Worm (Caenorhabditis elegans) whole organism, midembryonic: ENCODE measurements around the gene R10E11.9.
A peak's percentile ranks its signal among the peaks of the same experiment; 100 is the strongest.

ENCODE experiments used
- T22C8.4 ChIP-seq: fragments of 200-800 bp; sonication (Bioruptor generic); IDR thresholded peaks from 2 replicates; pipeline ENCODE4 v1.3.6; 2022; ENCODE audit warnings: missing genetic modification characterization, missing compliant biosample characterization
- cog-1 ChIP-seq: sonication (generic microtip); optimal IDR thresholded peaks from 2 replicates; lab custom pipeline; 2016; ENCODE audit warnings: missing genetic modification characterization, missing compliant biosample characterization
- flt-1 ChIP-seq: fragments of 200-800 bp; sonication (Bioruptor generic); IDR thresholded peaks from 2 replicates; pipeline ENCODE4 v1.3.6; 2022; ENCODE audit warnings: missing genetic modification characterization, missing compliant biosample characterization
- klf-2 ChIP-seq: fragments of 200-800 bp; sonication (Bioruptor generic); conservative IDR thresholded peaks from 2 replicates; pipeline ENCODE4 v1.3.6; 2022; ENCODE audit warnings: missing genetic modification reagents, missing genetic modification characterization, missing compliant biosample characterization
- med-1 ChIP-seq: sonication (generic microtip); optimal IDR thresholded peaks from 2 replicates; lab custom pipeline; 2017; ENCODE audit warnings: missing genetic modification characterization, mild to moderate bottlenecking, missing compliant biosample characterization, antibody characterized with exemption, missing genetic modification reagents; ENCODE audit not compliant: insufficient read depth
- ref-1 ChIP-seq: fragments of 200-800 bp; sonication (Bioruptor generic); conservative IDR thresholded peaks from 2 replicates; pipeline ENCODE4 v1.3.6; 2022; ENCODE audit warnings: missing genetic modification reagents, missing genetic modification characterization, missing compliant biosample characterization
- tab-1 ChIP-seq: fragments of 200-800 bp; sonication (Bioruptor generic); IDR thresholded peaks from 2 replicates; pipeline ENCODE4 v1.3.6; 2022; ENCODE audit warnings: missing genetic modification characterization, missing compliant biosample characterization
- ztf-23 ChIP-seq: fragments of 200-800 bp; sonication (Bioruptor generic); IDR thresholded peaks from 2 replicates; pipeline ENCODE4 v1.3.6; 2022; ENCODE audit warnings: missing genetic modification reagents, missing genetic modification characterization, missing compliant biosample characterization
- ztf-29 ChIP-seq: fragments of 200-800 bp; sonication (Bioruptor generic); IDR thresholded peaks from 2 replicates; pipeline ENCODE4 v1.3.6; 2022; ENCODE audit warnings: missing genetic modification reagents, missing genetic modification characterization, missing compliant biosample characterization

Gene R10E11.9

ce11 chrIII:9765465-9765900 lies 28.0 kb downstream of the R10E11.9 start:
- TF ChIP-seq flt-1 (peak; percentile 96), tab-1 (GFP tag; lab: Robert Waterston, UW) (peak; percentile 77), ztf-23 (GFP tag; lab: Robert Waterston, UW) (peak; percentile 83), klf-2 (GFP tag; lab: Robert Waterston, UW) (peak; percentile 56; the same call in 1 of the 2 replicates), ztf-29 (peak; percentile 64), T22C8.4 (peak; percentile 28), med-1 (no peak), ref-1 (peak; percentile 60; the same call in 1 of the 2 replicates), cog-1 (peak; percentile 97)

ce11 chrIII:9764718-9765117 lies 28.7 kb downstream of the R10E11.9 start:
- TF ChIP-seq cog-1 (no peak), tab-1 (GFP tag; lab: Robert Waterston, UW) (0 out of 2 replicates have a peak, but pooled peaks have one; percentile 59)

ce11 chrIII:9762093-9762748 lies 31.2 kb downstream of the R10E11.9 start, which contains the start of gene gcc-2:
Gene gcc-2, minus strand, starts transcription at chrIII:9762143.
- no peak for TF ChIP-seq tab-1 (GFP tag; lab: Robert Waterston, UW)

ce11 chrIII:9760184-9760583 lies 33.3 kb downstream of the R10E11.9 start:
- no peak for TF ChIP-seq med-1
- TF ChIP-seq cog-1: no peak
- TF ChIP-seq ztf-23 (GFP tag; lab: Robert Waterston, UW): no peak
- TF ChIP-seq flt-1: no peak
- TF ChIP-seq tab-1 (GFP tag; lab: Robert Waterston, UW): no peak
- TF ChIP-seq ref-1: no peak
- TF ChIP-seq T22C8.4: no peak
- TF ChIP-seq klf-2 (GFP tag; lab: Robert Waterston, UW): no peak
- no peak for TF ChIP-seq ztf-29

- TF ChIP-seq klf-2 (GFP tag; lab: Robert Waterston, UW) (no peak), flt-1 (no peak), ref-1 (no peak), tab-1 (GFP tag; lab: Robert Waterston, UW) (no peak), ztf-29 (no peak), cog-1 (no peak), T22C8.4 (no peak)
Observed at ce11 chrIII:9758848-9759247, 34.6 kb downstream of the R10E11.9 start, which contains the start of gene rmd-1. Gene rmd-1, plus strand, starts transcription at chrIII:9759094.

ce11 chrIII:9757414-9757813 lies 36.0 kb downstream of the R10E11.9 start, which contains the start of gene vps-53:
Gene vps-53, minus strand, starts transcription at chrIII:9757514.
- no peak for TF ChIP-seq ref-1

- TF ChIP-seq T22C8.4 (no peak), ztf-29 (no peak), klf-2 (GFP tag; lab: Robert Waterston, UW) (no peak), cog-1 (no peak), flt-1 (no peak)
Observed at ce11 chrIII:9752852-9753251, 40.6 kb downstream of the R10E11.9 start, which contains the start of gene ech-6. Gene ech-6, minus strand, starts transcription at chrIII:9752883.

ce11 chrIII:9751074-9751473 lies 42.4 kb downstream of the R10E11.9 start, which contains the start of gene T05G5.5:
Gene T05G5.5, minus strand, starts transcription at chrIII:9751432.
- TF ChIP-seq flt-1: no peak
- no peak for TF ChIP-seq klf-2 (GFP tag; lab: Robert Waterston, UW)
- no peak for TF ChIP-seq cog-1
- no peak for TF ChIP-seq ztf-29
- TF ChIP-seq T22C8.4: no peak
- TF ChIP-seq tab-1 (GFP tag; lab: Robert Waterston, UW): no peak
- no peak for TF ChIP-seq ref-1
- no peak for TF ChIP-seq med-1

ce11 chrIII:9748694-9749093 lies 44.7 kb downstream of the R10E11.9 start, which contains the start of gene T05G5.4:
Gene T05G5.4, plus strand, starts transcription at chrIII:9748934.
- TF ChIP-seq tab-1 (GFP tag; lab: Robert Waterston, UW): no peak
- TF ChIP-seq ref-1: no peak
- TF ChIP-seq med-1: no peak

ce11 chrIII:9747133-9747532 lies 46.3 kb downstream of the R10E11.9 start, which contains the start of the genes iff-1 and cdk-1:
Gene iff-1, minus strand, starts transcription at chrIII:9747193.
Gene cdk-1, plus strand, starts transcription at chrIII:9747472.
- TF ChIP-seq flt-1 (0 out of 2 replicates have a peak, but pooled peaks have one; percentile 25), ztf-23 (GFP tag; lab: Robert Waterston, UW) (no peak)

- no peak for TF ChIP-seq med-1
- no peak for TF ChIP-seq cog-1
- TF ChIP-seq flt-1: no peak
- TF ChIP-seq klf-2 (GFP tag; lab: Robert Waterston, UW): no peak
- no peak for TF ChIP-seq tab-1 (GFP tag; lab: Robert Waterston, UW)
- no peak for TF ChIP-seq ztf-23 (GFP tag; lab: Robert Waterston, UW)
- TF ChIP-seq ref-1: no peak
- no peak for TF ChIP-seq ztf-29
- TF ChIP-seq T22C8.4: no peak
Observed at ce11 chrIII:9746665-9747064, 46.8 kb downstream of the R10E11.9 start.

- no peak for TF ChIP-seq ztf-29
- TF ChIP-seq T22C8.4: no peak
- TF ChIP-seq ref-1: no peak
- no peak for TF ChIP-seq ztf-23 (GFP tag; lab: Robert Waterston, UW)
- no peak for TF ChIP-seq tab-1 (GFP tag; lab: Robert Waterston, UW)
- no peak for TF ChIP-seq cog-1
- no peak for TF ChIP-seq med-1
- TF ChIP-seq klf-2 (GFP tag; lab: Robert Waterston, UW): no peak
- no peak for TF ChIP-seq flt-1
Observed at ce11 chrIII:9745333-9745897, 48.0 kb downstream of the R10E11.9 start.
